Fruit fly (Drosophila melanogaster) whole organism, prepupa: ENCODE data around the gene CG15196.

Source experiments
- Blimp-1 ChIP-seq: fragments of 200-800 bp; sonication (Bioruptor generic); optimal IDR thresholded peaks from 3 replicates; lab custom pipeline; 2017; ENCODE audit warnings: missing biosample characterization, missing genetic modification characterization, mild to moderate bottlenecking, moderate library complexity, missing genetic modification reagents
- CG10631 ChIP-seq: fragments of 200-800 bp; sonication (Bioruptor generic); optimal IDR thresholded peaks from 2 replicates; lab custom pipeline; 2016; ENCODE audit warnings: missing biosample characterization, missing genetic modification characterization
- CG11762 ChIP-seq: fragments of 200-800 bp; sonication (Bioruptor generic); optimal IDR thresholded peaks from 3 replicates; lab custom pipeline; 2016; ENCODE audit warnings: missing biosample characterization, missing genetic modification characterization; ENCODE audit not compliant: insufficient read depth
- CG11902 ChIP-seq: fragments of 200-800 bp; sonication (Bioruptor generic); optimal IDR thresholded peaks from 3 replicates; lab custom pipeline; 2016; ENCODE audit warnings: missing biosample characterization, missing genetic modification characterization
- CG15336 ChIP-seq: fragments of 200-800 bp; sonication (Bioruptor generic); IDR thresholded peaks from 2 replicates; pipeline ENCODE4 v1.3.6; 2022; ENCODE audit warnings: missing biosample characterization, missing genetic modification characterization
- CG1621 ChIP-seq: fragments of 200-800 bp; sonication (Bioruptor generic); optimal IDR thresholded peaks from 3 replicates; lab custom pipeline; 2018; ENCODE audit warnings: missing biosample characterization, mild to moderate bottlenecking, missing genetic modification characterization
- CG32006 ChIP-seq: fragments of 200-800 bp; sonication (Bioruptor generic); optimal IDR thresholded peaks from 3 replicates; lab custom pipeline; 2017; ENCODE audit warnings: missing biosample characterization, mild to moderate bottlenecking, missing genetic modification characterization
- CG34406 ChIP-seq: fragments of 200-800 bp; sonication (Bioruptor generic); optimal IDR thresholded peaks from 3 replicates; lab custom pipeline; 2016; ENCODE audit warnings: missing biosample characterization, missing genetic modification characterization
- CG3919 ChIP-seq: fragments of 200-800 bp; sonication (Bioruptor generic); optimal IDR thresholded peaks from 3 replicates; lab custom pipeline; 2016; ENCODE audit warnings: missing biosample characterization, missing genetic modification characterization
- CG4318 ChIP-seq: fragments of 200-800 bp; sonication (Bioruptor generic); optimal IDR thresholded peaks from 3 replicates; lab custom pipeline; 2017; ENCODE audit warnings: missing biosample characterization, mild to moderate bottlenecking, missing genetic modification characterization
- CG6163 ChIP-seq: fragments of 200-800 bp; sonication (Bioruptor generic); IDR thresholded peaks from 3 replicates; pipeline ENCODE4 v1.3.6; 2022; ENCODE audit warnings: missing biosample characterization, missing genetic modification characterization
- CG6276 ChIP-seq: fragments of 200-800 bp; sonication (Bioruptor generic); optimal IDR thresholded peaks from 2 replicates; lab custom pipeline; 2017; ENCODE audit warnings: missing biosample characterization, mild to moderate bottlenecking, missing genetic modification characterization
- CG6792 ChIP-seq: fragments of 200-800 bp; sonication (Bioruptor generic); optimal IDR thresholded peaks from 3 replicates; lab custom pipeline; 2016; ENCODE audit warnings: missing biosample characterization, missing genetic modification characterization
- CG6854 ChIP-seq: fragments of 200-800 bp; sonication (Bioruptor generic); optimal IDR thresholded peaks from 2 replicates; lab custom pipeline; 2017; ENCODE audit warnings: missing biosample characterization, mild to moderate bottlenecking, missing genetic modification characterization
- CG7368 ChIP-seq: fragments of 200-800 bp; sonication (Bioruptor generic); optimal IDR thresholded peaks from 3 replicates; lab custom pipeline; 2016; ENCODE audit warnings: missing biosample characterization, missing genetic modification characterization
- CG8119 ChIP-seq: fragments of 200-800 bp; sonication (Bioruptor generic); IDR thresholded peaks from 3 replicates; pipeline ENCODE4 v1.3.6; 2022; ENCODE audit warnings: missing biosample characterization, missing genetic modification characterization
- CG8319 ChIP-seq: fragments of 200-800 bp; sonication (Bioruptor generic); optimal IDR thresholded peaks from 3 replicates; lab custom pipeline; 2016; ENCODE audit warnings: missing biosample characterization, missing genetic modification characterization
- CG9139 ChIP-seq: fragments of 200-800 bp; sonication (Bioruptor generic); optimal IDR thresholded peaks from 3 replicates; lab custom pipeline; 2017; ENCODE audit warnings: missing biosample characterization, mild to moderate bottlenecking, missing genetic modification characterization
- Eip75B ChIP-seq: fragments of 200-800 bp; sonication (Bioruptor generic); optimal IDR thresholded peaks from 3 replicates; lab custom pipeline; 2016; ENCODE audit warnings: missing biosample characterization, missing genetic modification characterization
- Eip78C ChIP-seq: fragments of 200-800 bp; sonication (Bioruptor generic); peaks from one replicate; lab custom pipeline; 2016; ENCODE audit warnings: missing biosample characterization, missing genetic modification characterization
- Ets21C ChIP-seq: fragments of 200-800 bp; sonication (Bioruptor generic); optimal IDR thresholded peaks from 3 replicates; lab custom pipeline; 2016; ENCODE audit warnings: missing biosample characterization, missing genetic modification characterization
- Ets96B ChIP-seq: fragments of 200-800 bp; optimal IDR thresholded peaks from 2 replicates; lab custom pipeline; 2019; ENCODE audit warnings: missing biosample characterization, mild to moderate bottlenecking, missing genetic modification characterization, moderate library complexity
- Gug ChIP-seq: fragments of 200-800 bp; sonication (Bioruptor generic); IDR thresholded peaks from 2 replicates; pipeline ENCODE4 v1.3.6; 2022; ENCODE audit warnings: missing biosample characterization, missing genetic modification characterization
- Hr38 ChIP-seq: sonication (Bioruptor generic); optimal IDR thresholded peaks from 2 replicates; lab custom pipeline; 2016; ENCODE audit warnings: missing biosample characterization, missing genetic modification characterization
- Hr39 ChIP-seq: fragments of 200-800 bp; sonication (Bioruptor generic); optimal IDR thresholded peaks from 2 replicates; lab custom pipeline; 2016; ENCODE audit warnings: missing biosample characterization, missing genetic modification characterization
- Lpt ChIP-seq: fragments of 200-800 bp; sonication (Bioruptor generic); optimal IDR thresholded peaks from 3 replicates; lab custom pipeline; 2016; ENCODE audit warnings: missing biosample characterization, missing genetic modification characterization
- OdsH ChIP-seq: fragments of 200-800 bp; sonication (Bioruptor generic); optimal IDR thresholded peaks from 3 replicates; lab custom pipeline; 2016; ENCODE audit warnings: missing biosample characterization, missing genetic modification characterization
- Smox ChIP-seq: fragments of 200-800 bp; sonication (Bioruptor generic); optimal IDR thresholded peaks from 3 replicates; lab custom pipeline; 2016; ENCODE audit warnings: missing biosample characterization, missing genetic modification characterization
- Sox102F ChIP-seq: fragments of 200-800 bp; sonication (Bioruptor generic); optimal IDR thresholded peaks from 2 replicates; lab custom pipeline; 2016; ENCODE audit warnings: missing biosample characterization, mild to moderate bottlenecking, missing genetic modification characterization
- Sox14 ChIP-seq: fragments of 200-800 bp; sonication (Bioruptor generic); optimal IDR thresholded peaks from 3 replicates; lab custom pipeline; 2016; ENCODE audit warnings: missing biosample characterization, missing genetic modification characterization
- Sox15 ChIP-seq: fragments of 200-800 bp; sonication (Bioruptor generic); optimal IDR thresholded peaks from 3 replicates; lab custom pipeline; 2016; ENCODE audit warnings: missing biosample characterization, missing genetic modification characterization
- achi ChIP-seq: fragments of 200-800 bp; sonication (Bioruptor generic); optimal IDR thresholded peaks from 3 replicates; lab custom pipeline; 2016; ENCODE audit warnings: missing biosample characterization, missing genetic modification characterization
- acj6 ChIP-seq: fragments of 200-800 bp; sonication (Bioruptor generic); optimal IDR thresholded peaks from 3 replicates; lab custom pipeline; 2016; ENCODE audit warnings: missing biosample characterization, missing genetic modification characterization
- dac ChIP-seq: fragments of 200-800 bp; sonication (Bioruptor generic); optimal IDR thresholded peaks from 2 replicates; lab custom pipeline; 2017; ENCODE audit warnings: missing biosample characterization, mild to moderate bottlenecking, missing genetic modification characterization
- dsx ChIP-seq: fragments of 200-800 bp; optimal IDR thresholded peaks from 3 replicates; lab custom pipeline; 2019; ENCODE audit warnings: missing biosample characterization, mild to moderate bottlenecking, missing genetic modification characterization, moderate library complexity; ENCODE audit not compliant: poor library complexity, severe bottlenecking
- eg ChIP-seq: fragments of 200-800 bp; sonication (Bioruptor generic); IDR thresholded peaks from 3 replicates; pipeline ENCODE4 v1.3.6; 2022; ENCODE audit warnings: missing biosample characterization, missing genetic modification characterization
- fd85E ChIP-seq: fragments of 200-800 bp; sonication (Bioruptor generic); optimal IDR thresholded peaks from 3 replicates; lab custom pipeline; 2016; ENCODE audit warnings: missing biosample characterization, missing genetic modification characterization
- fkh ChIP-seq: fragments of 200-800 bp; sonication (Bioruptor generic); optimal IDR thresholded peaks from 3 replicates; lab custom pipeline; 2017; ENCODE audit warnings: missing biosample characterization, mild to moderate bottlenecking, missing genetic modification characterization, moderate library complexity
- lz ChIP-seq: fragments of 200-800 bp; sonication (Bioruptor generic); optimal IDR thresholded peaks from 3 replicates; lab custom pipeline; 2016; ENCODE audit warnings: missing biosample characterization, missing genetic modification characterization
- salr ChIP-seq, 2 experiments: fragments of 200-800 bp; sonication (Bioruptor generic); optimal IDR thresholded peaks; 3 replicates each; lab custom pipeline; 2016 to 2018; ENCODE audit warnings: missing biosample characterization in 2 of 2, missing genetic modification characterization in 2 of 2, mild to moderate bottlenecking in 1 of 2
- topi ChIP-seq: fragments of 200-800 bp; sonication (Bioruptor generic); optimal IDR thresholded peaks from 3 replicates; lab custom pipeline; 2016; ENCODE audit warnings: missing biosample characterization, missing genetic modification characterization
- vri ChIP-seq: fragments of 200-800 bp; sonication (Bioruptor generic); optimal IDR thresholded peaks from 3 replicates; lab custom pipeline; 2016; ENCODE audit warnings: missing biosample characterization, mild to moderate bottlenecking, missing genetic modification characterization

The CG15196 gene

dm6 chrX:11409647-11410046 is at the start of gene CG15196:
Gene CG15196 (plus strand): TSS chrX:11409947.
- TF ChIP-seq Smox (GFP tag; lab: Kevin White, UChicago) = no peak
- TF ChIP-seq Eip75B (GFP tag; lab: Kevin White, UChicago) = no peak

- TF ChIP-seq fkh (GFP tag; lab: Kevin White, UChicago) (peak; percentile 76), achi (GFP tag; lab: Kevin White, UChicago) (peak; percentile 66), CG6163 (GFP tag; lab: Robert Waterston, UW) (no peak), Lpt (GFP tag; lab: Kevin White, UChicago) (no peak), Eip78C (GFP tag; lab: Kevin White, UChicago) (peak; percentile 8), CG6276 (no peak)
These were observed 41.8 kb upstream of the CG15196 start, which contains the start of the genes hop and Tim8 for dm6 chrX:11367783-11368509. Gene hop (minus strand): TSS chrX:11368098. Gene Tim8 (plus strand): TSS chrX:11368445.

dm6 chrX:11369374-11369773 is 40.4 kb upstream of the CG15196 start, which contains the start of gene dlg1:
Gene dlg1 (plus strand): TSS chrX:11369665.
- TF ChIP-seq CG15336 (no peak), CG1621 (tag; lab: Kevin White, UChicago) (peak; percentile 67), Ets96B (no peak), Blimp-1 (GFP tag; lab: Kevin White, UChicago) (no peak), Eip78C (GFP tag; lab: Kevin White, UChicago) (peak; percentile 67), fkh (GFP tag; lab: Kevin White, UChicago) (peak; percentile 35)

dm6 chrX:11370792-11371191 is 39.0 kb upstream of the CG15196 start:
- peak; percentile 65 for TF ChIP-seq CG15336
- TF ChIP-seq CG9139 (GFP tag; lab: Kevin White, UChicago) = no peak
- TF ChIP-seq Sox14 (GFP tag; lab: Kevin White, UChicago) = no peak
- peak; percentile 1 for TF ChIP-seq Ets96B
- TF ChIP-seq vri (GFP tag; lab: Kevin White, UChicago) = no peak
- no peak for TF ChIP-seq acj6
- TF ChIP-seq Lpt (GFP tag; lab: Kevin White, UChicago) = no peak
- no peak for TF ChIP-seq CG6792 (GFP tag; lab: Kevin White, UChicago)
- TF ChIP-seq CG11902 (GFP tag; lab: Kevin White, UChicago) = no peak
- TF ChIP-seq CG7368 (GFP tag; lab: Kevin White, UChicago) = no peak
- TF ChIP-seq achi (GFP tag; lab: Kevin White, UChicago) = no peak
- peak; percentile 74; the same call in 2 of the 3 replicates for TF ChIP-seq eg (GFP tag; lab: Robert Waterston, UW)
- peak; percentile 54; the same call in 1 of the 3 replicates for TF ChIP-seq CG6163 (GFP tag; lab: Robert Waterston, UW)
- no peak for TF ChIP-seq Sox102F (GFP tag; lab: Kevin White, UChicago)
- TF ChIP-seq Blimp-1 (GFP tag; lab: Kevin White, UChicago) = no peak
- no peak for TF ChIP-seq CG4318 (GFP tag; lab: Kevin White, UChicago)
- no peak for TF ChIP-seq OdsH (GFP tag; lab: Kevin White, UChicago)
- no peak for TF ChIP-seq CG3919 (GFP tag; lab: Kevin White, UChicago)
- TF ChIP-seq CG34406 (GFP tag; lab: Kevin White, UChicago) = no peak
- TF ChIP-seq dac (GFP tag; lab: Kevin White, UChicago) = no peak
- peak; percentile 45 for TF ChIP-seq dsx (GFP tag; lab: Kevin White, UChicago)
- TF ChIP-seq CG8119 = peak; percentile 35; the same call in 1 of the 3 replicates
- no peak for TF ChIP-seq Smox (GFP tag; lab: Kevin White, UChicago)
- TF ChIP-seq Ets21C (GFP tag; lab: Kevin White, UChicago) = no peak
- no peak for TF ChIP-seq Sox15 (GFP tag; lab: Kevin White, UChicago)
- TF ChIP-seq Eip75B (GFP tag; lab: Kevin White, UChicago) = peak; percentile 15
- no peak for TF ChIP-seq Hr39 (GFP tag; lab: Kevin White, UChicago)
- no peak for TF ChIP-seq Hr38 (GFP tag; lab: Kevin White, UChicago)
- peak; percentile 60 for TF ChIP-seq Gug (GFP tag; lab: Robert Waterston, UW)
- peak; percentile 81 for TF ChIP-seq Eip78C (GFP tag; lab: Kevin White, UChicago)
- TF ChIP-seq CG6854 (GFP tag; lab: Kevin White, UChicago) = no peak
- TF ChIP-seq fd85E (GFP tag; lab: Kevin White, UChicago) = no peak
- no peak for TF ChIP-seq salr (GFP tag; optimal IDR thresholded peaks at IDR 0.05; lab: Kevin White, UChicago)
- TF ChIP-seq CG8319 = no peak
- TF ChIP-seq CG6276 = no peak
- no peak for TF ChIP-seq CG1621 (tag; lab: Kevin White, UChicago)
- TF ChIP-seq CG11762 (GFP tag; lab: Kevin White, UChicago) = no peak
- TF ChIP-seq CG32006 (GFP tag; lab: Kevin White, UChicago) = peak; percentile 27
- peak; percentile 18 for TF ChIP-seq CG10631 (GFP tag; lab: Kevin White, UChicago)
- TF ChIP-seq topi = no peak
- TF ChIP-seq lz (GFP tag; lab: Kevin White, UChicago) = no peak
